Fruit fly (Drosophila melanogaster) whole organism, embryonic: ENCODE measurements around the gene CG6839.

ENCODE experiments used
- Ada2b ChIP-seq: fragments of 200-800 bp; sonication (Bioruptor generic); IDR thresholded peaks from 2 replicates; pipeline ENCODE4 v1.3.6; 2022; ENCODE audit warnings: missing biosample characterization, missing genetic modification characterization
- Awh ChIP-seq: fragments of 200-800 bp; sonication (Bioruptor generic); IDR thresholded peaks from 2 replicates; pipeline ENCODE4, ENCODE4 v1.3.6; 2022; ENCODE audit warnings: missing biosample characterization, missing genetic modification characterization
- B-H2 ChIP-seq: fragments of 200-800 bp; sonication (Bioruptor generic); optimal IDR thresholded peaks from 2 replicates; lab custom pipeline; 2018; ENCODE audit warnings: missing biosample characterization, mild to moderate bottlenecking, missing genetic modification characterization
- CG10209 ChIP-seq: fragments of 200-800 bp; sonication (Bioruptor generic); optimal IDR thresholded peaks from 3 replicates; lab custom pipeline; 2017; ENCODE audit warnings: missing biosample characterization, mild to moderate bottlenecking, missing genetic modification characterization, missing genetic modification reagents
- CG11560 ChIP-seq: fragments of 200-800 bp; sonication (Bioruptor generic); IDR thresholded peaks from 3 replicates; pipeline ENCODE4 v1.3.6; 2022; ENCODE audit warnings: missing biosample characterization, missing genetic modification characterization
- CG12071 ChIP-seq: fragments of 200-800 bp; sonication (Bioruptor generic); optimal IDR thresholded peaks from 3 replicates; lab custom pipeline; 2018; ENCODE audit warnings: missing biosample characterization, mild to moderate bottlenecking, missing genetic modification characterization
- CG12769 ChIP-seq: fragments of 200-800 bp; sonication (Bioruptor generic); optimal IDR thresholded peaks from 2 replicates; lab custom pipeline; 2019; ENCODE audit warnings: missing biosample characterization, mild to moderate bottlenecking, missing genetic modification characterization, moderate library complexity
- CG13287 ChIP-seq: fragments of 200-800 bp; sonication (Bioruptor generic); IDR thresholded peaks from 2 replicates; pipeline ENCODE4 v1.3.6; 2022; ENCODE audit warnings: missing biosample characterization, missing genetic modification characterization; ENCODE audit not compliant: partially characterized antibody
- CG15269 ChIP-seq: fragments of 200-800 bp; sonication (Bioruptor generic); optimal IDR thresholded peaks from 2 replicates; lab custom pipeline; 2018; ENCODE audit warnings: missing biosample characterization, mild to moderate bottlenecking, missing genetic modification characterization, moderate library complexity
- CG18011 ChIP-seq: fragments of 200-800 bp; sonication (Bioruptor generic); optimal IDR thresholded peaks from 2 replicates; lab custom pipeline; 2017; ENCODE audit warnings: missing biosample characterization, missing genetic modification characterization, mild to moderate bottlenecking, moderate library complexity, missing genotype
- CG18599 ChIP-seq: fragments of 200-800 bp; sonication (Bioruptor generic); optimal IDR thresholded peaks from 3 replicates; lab custom pipeline; 2017; ENCODE audit warnings: missing biosample characterization, missing genetic modification characterization, mild to moderate bottlenecking, moderate library complexity, missing genetic modification reagents
- CG2199 ChIP-seq: fragments of 200-800 bp; sonication (Bioruptor generic); IDR thresholded peaks from 3 replicates; pipeline ENCODE4 v1.3.6; 2022; ENCODE audit warnings: missing biosample characterization, missing genetic modification characterization
- CG2889 ChIP-seq: fragments of 200-800 bp; sonication (Bioruptor generic); IDR thresholded peaks from 3 replicates; pipeline ENCODE4 v1.3.6; 2022; ENCODE audit warnings: missing biosample characterization, missing genetic modification characterization
- CG34376 ChIP-seq: fragments of 200-800 bp; sonication (Bioruptor generic); optimal IDR thresholded peaks from 2 replicates; lab custom pipeline; 2018; ENCODE audit warnings: missing biosample characterization, mild to moderate bottlenecking, missing genetic modification characterization
- CG4404 ChIP-seq: fragments of 200-800 bp; sonication (Bioruptor generic); IDR thresholded peaks from 2 replicates; pipeline ENCODE4 v1.3.6; 2022; ENCODE audit warnings: missing biosample characterization, missing genetic modification characterization
- CG4617 ChIP-seq: fragments of 200-800 bp; sonication (Bioruptor generic); optimal IDR thresholded peaks from 3 replicates; lab custom pipeline; 2016; ENCODE audit warnings: missing biosample characterization, missing genetic modification characterization, borderline replicate concordance
- CG4820 ChIP-seq: fragments of 200-800 bp; sonication (Bioruptor generic); optimal IDR thresholded peaks from 3 replicates; lab custom pipeline; 2016; ENCODE audit warnings: missing biosample characterization, missing genetic modification characterization
- CG6654 ChIP-seq: fragments of 200-800 bp; sonication (Bioruptor generic); optimal IDR thresholded peaks from 2 replicates; lab custom pipeline; 2017; ENCODE audit warnings: missing biosample characterization, mild to moderate bottlenecking, missing genetic modification characterization
- CG6791 ChIP-seq: fragments of 200-800 bp; sonication (Bioruptor generic); IDR thresholded peaks from 3 replicates; pipeline ENCODE4 v1.3.6; 2022; ENCODE audit warnings: missing biosample characterization, missing genetic modification characterization; ENCODE audit not compliant: partially characterized antibody
- CG7271 ChIP-seq: fragments of 200-800 bp; sonication (Bioruptor generic); optimal IDR thresholded peaks from 2 replicates; lab custom pipeline; 2018; ENCODE audit warnings: missing biosample characterization, mild to moderate bottlenecking, missing genetic modification characterization, moderate library complexity
- CG7963 ChIP-seq: fragments of 200-800 bp; sonication (Bioruptor generic); IDR thresholded peaks from 3 replicates; pipeline ENCODE4 v1.3.6; 2022; ENCODE audit warnings: missing biosample characterization, missing genetic modification characterization; ENCODE audit not compliant: partially characterized antibody
- CG9797 ChIP-seq: fragments of 200-800 bp; sonication (Bioruptor generic); optimal IDR thresholded peaks from 3 replicates; lab custom pipeline; 2018; ENCODE audit warnings: missing biosample characterization, mild to moderate bottlenecking, missing genetic modification characterization
- D19A ChIP-seq: fragments of 200-800 bp; optimal IDR thresholded peaks from 3 replicates; lab custom pipeline; 2019; ENCODE audit warnings: missing biosample characterization, mild to moderate bottlenecking, missing genetic modification characterization, moderate library complexity
- Hr78 ChIP-seq, 2 experiments: fragments of 200-800 bp in 1 of 2; fragments of >200 bp in 1 of 2; sonication (Bioruptor generic) in 1 of 2; optimal IDR thresholded peaks; 2 replicates each; lab custom pipeline; 2017 to 2019; ENCODE audit warnings: missing biosample characterization in 2 of 2, missing genetic modification characterization in 2 of 2, mild to moderate bottlenecking in 1 of 2, moderate library complexity in 1 of 2
- Med ChIP-seq: fragments of 200-800 bp; sonication (Bioruptor generic); peaks from one replicate; lab custom pipeline; 2016; ENCODE audit warnings: missing biosample characterization, missing genetic modification characterization, mild to moderate bottlenecking, inconsistent platforms, moderate library complexity
- Nf-YC ChIP-seq: fragments of 200-800 bp; optimal IDR thresholded peaks from 3 replicates; lab custom pipeline; 2019; ENCODE audit warnings: missing biosample characterization, mild to moderate bottlenecking, missing genetic modification characterization, moderate library complexity
- NfI ChIP-seq: fragments of 200-800 bp; sonication (Bioruptor generic); optimal IDR thresholded peaks from 3 replicates; lab custom pipeline; 2018; ENCODE audit warnings: missing biosample characterization, mild to moderate bottlenecking, missing genetic modification characterization, moderate library complexity
- Poxn ChIP-seq: fragments of 200-800 bp; sonication (Bioruptor generic); IDR thresholded peaks from 2 replicates; pipeline ENCODE4 v1.3.6; 2022; ENCODE audit warnings: missing biosample characterization, missing genetic modification characterization
- Side ChIP-seq: fragments of 200-800 bp; sonication (Bioruptor generic); optimal IDR thresholded peaks from 2 replicates; lab custom pipeline; 2016; ENCODE audit warnings: missing biosample characterization, missing genetic modification characterization
- Sin3A ChIP-seq: fragments of >200 bp; optimal IDR thresholded peaks from 2 replicates; lab custom pipeline; 2018
- Sox100B ChIP-seq: fragments of 200-800 bp; sonication (Bioruptor generic); optimal IDR thresholded peaks from 3 replicates; lab custom pipeline; 2018; ENCODE audit warnings: missing biosample characterization, mild to moderate bottlenecking, missing genetic modification characterization
- Trl ChIP-seq, 3 experiments: fragments of >200 bp in 2 of 3; fragments of 200-800 bp in 1 of 3; sonication (Bioruptor generic) in 1 of 3; optimal IDR thresholded peaks; 2 replicates in 1 of 3; 3 replicates in 2 of 3; lab custom pipeline; 2016 to 2017; ENCODE audit warnings: missing biosample characterization in 1 of 3, missing genetic modification characterization in 1 of 3
- ap ChIP-seq: fragments of 200-800 bp; sonication (Bioruptor generic); IDR thresholded peaks from 2 replicates; pipeline ENCODE4 v1.3.6; 2022; ENCODE audit warnings: missing biosample characterization, missing genetic modification characterization
- btn ChIP-seq: fragments of 200-800 bp; sonication (Bioruptor generic); optimal IDR thresholded peaks from 2 replicates; lab custom pipeline; 2016; ENCODE audit warnings: missing biosample characterization, missing genetic modification characterization
- dimm ChIP-seq: fragments of 200-800 bp; sonication (Bioruptor generic); IDR thresholded peaks from 2 replicates; pipeline ENCODE4 v1.3.6; 2022; ENCODE audit warnings: missing biosample characterization, missing genetic modification characterization
- dmrt11E ChIP-seq: fragments of 200-800 bp; sonication (Bioruptor generic); optimal IDR thresholded peaks from 3 replicates; lab custom pipeline; 2018; ENCODE audit warnings: missing biosample characterization, mild to moderate bottlenecking, missing genetic modification characterization, moderate library complexity
- ems ChIP-seq: fragments of 200-800 bp; sonication (Bioruptor generic); optimal IDR thresholded peaks from 3 replicates; lab custom pipeline; 2016; ENCODE audit warnings: missing biosample characterization, missing genetic modification characterization
- ewg ChIP-seq: fragments of 200-800 bp; sonication (Bioruptor generic); optimal IDR thresholded peaks from 3 replicates; lab custom pipeline; 2017; ENCODE audit warnings: mild to moderate bottlenecking, missing biosample characterization, missing genetic modification reagents, missing genetic modification characterization
- gce ChIP-seq: fragments of 200-800 bp; sonication (Bioruptor generic); IDR thresholded peaks from 3 replicates; pipeline ENCODE4 v1.3.6; 2022; ENCODE audit warnings: missing biosample characterization, missing genetic modification characterization
- kni ChIP-seq: fragments of 200-800 bp; sonication (Bioruptor generic); optimal IDR thresholded peaks from 3 replicates; lab custom pipeline; 2017; ENCODE audit warnings: mild to moderate bottlenecking, missing biosample characterization, missing genetic modification reagents, missing genetic modification characterization
- nau ChIP-seq: fragments of 200-800 bp; sonication (Bioruptor generic); optimal IDR thresholded peaks from 3 replicates; lab custom pipeline; 2017; ENCODE audit warnings: missing biosample characterization, mild to moderate bottlenecking, missing genetic modification characterization, missing genetic modification reagents
- oc ChIP-seq: fragments of 200-800 bp; sonication (Bioruptor generic); optimal IDR thresholded peaks from 2 replicates; lab custom pipeline; 2018; ENCODE audit warnings: missing biosample characterization, mild to moderate bottlenecking, missing genetic modification characterization, moderate library complexity
- pfk ChIP-seq: fragments of 200-800 bp; sonication (Bioruptor generic); optimal IDR thresholded peaks from 2 replicates; lab custom pipeline; 2018; ENCODE audit warnings: missing biosample characterization, mild to moderate bottlenecking, missing genetic modification characterization, moderate library complexity
- salm ChIP-seq: fragments of 200-800 bp; sonication (Bioruptor generic); optimal IDR thresholded peaks from 2 replicates; lab custom pipeline; 2018; ENCODE audit warnings: missing biosample characterization, mild to moderate bottlenecking, missing genetic modification characterization
- sd ChIP-seq: fragments of 200-800 bp; sonication (Bioruptor generic); optimal IDR thresholded peaks from 3 replicates; lab custom pipeline; 2018; ENCODE audit warnings: missing biosample characterization, mild to moderate bottlenecking, missing genetic modification characterization, moderate library complexity
- sisA ChIP-seq: fragments of 200-800 bp; sonication (Bioruptor generic); IDR thresholded peaks from 2 replicates; pipeline ENCODE4 v1.3.6; 2022; ENCODE audit warnings: missing biosample characterization, missing genetic modification characterization
- slp2 ChIP-seq: fragments of 200-800 bp; sonication (Bioruptor generic); optimal IDR thresholded peaks from 2 replicates; lab custom pipeline; 2016; ENCODE audit warnings: missing biosample characterization, missing genetic modification characterization
- stwl ChIP-seq: fragments of 200-800 bp; sonication (Bioruptor generic); optimal IDR thresholded peaks from 3 replicates; lab custom pipeline; 2018; ENCODE audit warnings: missing biosample characterization, mild to moderate bottlenecking, missing genetic modification characterization, moderate library complexity
- usp ChIP-seq: fragments of >200 bp; optimal IDR thresholded peaks from 2 replicates; lab custom pipeline; 2017; ENCODE audit warnings: missing biosample characterization, missing genetic modification characterization
- wek ChIP-seq: fragments of 200-800 bp; sonication (Bioruptor generic); optimal IDR thresholded peaks from 3 replicates; lab custom pipeline; 2018; ENCODE audit warnings: missing biosample characterization, mild to moderate bottlenecking, missing genetic modification characterization, moderate library complexity

Gene CG6839

DNA sequence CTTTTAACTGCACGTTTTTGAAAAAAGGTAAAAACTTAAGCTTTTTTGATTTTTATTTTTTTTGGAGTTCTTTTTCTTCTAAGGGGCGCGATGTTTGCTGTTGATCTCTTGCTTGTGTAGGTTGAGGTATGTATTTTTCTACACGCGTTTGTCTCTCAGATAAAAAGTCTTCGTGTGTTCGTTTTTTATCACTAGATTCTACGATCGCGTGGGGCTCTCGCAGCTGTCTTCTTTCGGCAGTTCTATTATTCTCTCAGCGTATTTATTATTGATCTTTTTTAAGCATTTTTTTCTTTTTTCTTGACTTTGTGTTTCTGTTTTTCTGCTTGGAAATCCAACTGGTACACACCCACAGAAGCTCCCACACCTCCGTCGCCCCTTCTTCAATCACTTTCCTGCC is 22.3 kb upstream of the CG6839 start (continued):
- TF ChIP-seq gce (GFP tag; lab: Robert Waterston, UW) (no peak), Trl (optimal IDR thresholded peaks at IDR 0.05; lab: Kevin White, UChicago) (peak in 1 of 2 experiments; percentile 41), Trl (GFP tag; optimal IDR thresholded peaks at IDR 0.05; lab: Kevin White, UChicago) (no peak), CG7271 (tag; lab: Kevin White, UChicago) (no peak), CG7963 (GFP tag; lab: Robert Waterston, UW) (no peak), CG10209 (no peak), btn (GFP tag; lab: Kevin White, UChicago) (no peak), CG12071 (GFP tag; lab: Kevin White, UChicago) (no peak), CG18599 (GFP tag; lab: Kevin White, UChicago) (no peak), kni (GFP tag; lab: Kevin White, UChicago) (no peak), CG34376 (GFP tag; lab: Kevin White, UChicago) (peak; percentile 71), Side (GFP tag; lab: Kevin White, UChicago) (no peak), CG13287 (GFP tag; lab: Robert Waterston, UW) (no peak; the same call in 1 of the 2 replicates), D19A (no peak), CG11560 (tag; lab: Robert Waterston, UW) (no peak), Hr78 (GFP tag; optimal IDR thresholded peaks at IDR 0.05; lab: Kevin White, UChicago) (no peak), ewg (GFP tag; lab: Kevin White, UChicago) (no peak), CG6791 (no peak), NfI (GFP tag; lab: Kevin White, UChicago) (no peak), usp (GFP tag; lab: Kevin White, UChicago) (no peak), ems (GFP tag; lab: Kevin White, UChicago) (no peak), stwl (no peak), Nf-YC (tag; lab: Kevin White, UChicago) (peak; percentile 12), CG4820 (GFP tag; lab: Kevin White, UChicago) (no peak), B-H2 (peak; percentile 60), sd (tag; lab: Kevin White, UChicago) (peak; percentile 72), CG6654 (GFP tag; lab: Kevin White, UChicago) (no peak), dmrt11E (no peak), wek (no peak), CG2199 (peak; percentile 45; the same call in 1 of the 3 replicates), salm (no peak), CG4404 (GFP tag; lab: Robert Waterston, UW) (no peak), Ada2b (GFP tag; lab: Robert Waterston, UW) (no peak), CG9797 (GFP tag; lab: Kevin White, UChicago) (no peak), slp2 (GFP tag; lab: Kevin White, UChicago) (no peak), Sox100B (GFP tag; lab: Kevin White, UChicago) (no peak), CG12769 (tag; lab: Kevin White, UChicago) (peak; percentile 22), Med (peak; percentile 29), CG18011 (no peak), Poxn (GFP tag; lab: Robert Waterston, UW) (no peak), CG15269 (tag; lab: Kevin White, UChicago) (peak; percentile 5), CG4617 (GFP tag; lab: Kevin White, UChicago) (no peak), Awh (GFP tag; lab: Robert Waterston, UW) (no peak), dimm (GFP tag; lab: Robert Waterston, UW) (no peak), CG2889 (GFP tag; lab: Robert Waterston, UW) (no peak), sisA (GFP tag; lab: Robert Waterston, UW) (no peak), nau (GFP tag; lab: Kevin White, UChicago) (peak; percentile 35), pfk (no peak), Sin3A (lab: Kevin White, UChicago) (no peak), ap (no peak), oc (tag; lab: Kevin White, UChicago) (no peak)
